Worm (Caenorhabditis elegans) whole organism, L4/young adult: ENCODE measurements around the gene F13D12.3.

ENCODE experiments used
- W03F9.2 ChIP-seq: fragments of 150-350 bp; optimal IDR thresholded peaks from 2 replicates; lab custom pipeline; 2014; ENCODE audit warnings: missing biosample characterization, missing genetic modification characterization
- dao-5 ChIP-seq: sonication (generic microtip); optimal IDR thresholded peaks from 2 replicates; lab custom pipeline; 2016; ENCODE audit warnings: missing genotype, missing genetic modification characterization, moderate library complexity, missing compliant biosample characterization
- him-1 ChIP-seq: sonication (generic microtip); optimal IDR thresholded peaks from 2 replicates; lab custom pipeline; 2016; ENCODE audit warnings: missing genotype, missing genetic modification reagents, missing genetic modification characterization, missing compliant biosample characterization

- TF ChIP-seq W03F9.2 (tag; lab: Kevin White, UChicago) (no peak), him-1 (tag; lab: Kevin White, UChicago) (no peak), dao-5 (no peak)
Observed at ce11 chrII:11680220-11680619, 40.0 kb upstream of the F13D12.3 start.
